Fruit fly (Drosophila melanogaster): ENCODE measurements around the gene Cpr67Fa2.

DNA sequence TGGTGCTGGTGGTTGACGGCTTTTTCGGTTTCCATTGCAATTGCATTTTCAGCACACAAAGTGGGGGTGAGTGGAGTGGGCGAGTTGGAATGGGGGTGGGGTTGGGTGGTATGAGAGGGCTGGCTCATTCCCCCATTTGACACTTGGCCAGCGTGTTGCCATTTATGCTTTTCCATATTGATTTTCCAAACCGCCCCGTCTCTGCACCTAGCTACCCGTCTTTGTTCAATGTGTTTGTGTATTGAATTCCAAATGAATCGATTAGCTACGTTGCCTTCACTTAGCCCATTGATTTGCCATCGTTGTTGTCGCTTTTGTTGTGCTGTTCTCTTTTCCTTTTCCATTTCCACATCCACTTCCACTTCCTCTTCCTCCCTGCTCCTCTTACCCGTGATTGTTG lies 47.8 kb upstream of the Cpr67Fa2 start:
- TF ChIP-seq CG8632 (GFP tag; optimal IDR thresholded peaks at IDR 0.05): no peak
- no peak for TF ChIP-seq Lpt (GFP tag; optimal IDR thresholded peaks at IDR 0.05)
- TF ChIP-seq Eip75B (GFP tag; optimal IDR thresholded peaks at IDR 0.05): no peak
- no peak for TF ChIP-seq esn (GFP tag; optimal IDR thresholded peaks at IDR 0.05)
- TF ChIP-seq CG9139 (GFP tag; optimal IDR thresholded peaks at IDR 0.05): no peak
- TF ChIP-seq Eip93F (GFP tag; optimal IDR thresholded peaks at IDR 0.05): no peak
- no peak for TF ChIP-seq CG16779 (tag; optimal IDR thresholded peaks at IDR 0.05)
- no peak for TF ChIP-seq CG15336 (GFP tag; IDR thresholded peaks at IDR 0.05)
- TF ChIP-seq fd85E (GFP tag; optimal IDR thresholded peaks at IDR 0.05): no peak
- no peak for TF ChIP-seq spab (GFP tag; optimal IDR thresholded peaks at IDR 0.05)
- no peak for TF ChIP-seq CG7368 (GFP tag; optimal IDR thresholded peaks at IDR 0.05)

Measured in whole organism, prepupa.